Worm (Caenorhabditis elegans): Measurements from ENCODE around the gene fil-1.

Gene fil-1

DNA sequence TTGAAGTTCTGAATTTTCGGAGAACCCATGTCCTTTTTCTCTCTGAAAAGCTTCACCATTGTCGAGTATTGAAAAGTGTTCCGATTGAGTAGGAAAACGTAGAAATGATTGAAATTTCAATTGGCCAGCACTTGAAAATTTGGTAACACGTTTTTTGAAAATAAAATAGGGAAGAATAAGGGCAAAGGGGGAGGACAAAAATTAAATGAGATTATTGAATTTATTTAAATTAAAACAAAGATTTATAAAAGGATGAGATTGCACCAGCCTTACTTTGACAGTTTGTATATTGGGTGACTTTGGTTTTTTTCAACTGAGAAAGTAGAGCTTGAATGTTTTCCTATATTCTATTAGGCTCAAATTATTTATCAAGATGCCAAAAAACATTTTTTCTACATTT, 20.5 kb downstream of the fil-1 start, which contains the start of gene obr-2:
Gene obr-2, minus strand, starts transcription at position 101 of the 400 bp plus-strand sequence.
- no peak for TF ChIP-seq rec-8 (tag; optimal IDR thresholded peaks at IDR 0.05)
- TF ChIP-seq tbp1 (GFP tag; optimal IDR thresholded peaks at IDR 0.05): no peak
- TF ChIP-seq mel-28 (tag; optimal IDR thresholded peaks at IDR 0.05; ENCODE audit: borderline replicate concordance): no peak
- no peak for TF ChIP-seq unc-62 (GFP tag; optimal IDR thresholded peaks at IDR 0.05)
- TF ChIP-seq ZK185.1 (tag; optimal IDR thresholded peaks at IDR 0.05; ENCODE audit: poor library complexity, severe bottlenecking): no peak
- TF ChIP-seq snpc-4 (GFP tag; optimal IDR thresholded peaks at IDR 0.05): no peak
- TF ChIP-seq snpc-4 (tag; optimal IDR thresholded peaks at IDR 0.05): no peak
- no peak for TF ChIP-seq attf-5 (GFP tag; optimal IDR thresholded peaks at IDR 0.05)
- TF ChIP-seq F55B11.4 (tag; optimal IDR thresholded peaks at IDR 0.05; ENCODE audit: borderline replicate concordance, insufficient read depth): no peak
- no peak for TF ChIP-seq lin-40 (tag; optimal IDR thresholded peaks at IDR 0.05)
- no peak for TF ChIP-seq F10E7.11 (tag; optimal IDR thresholded peaks at IDR 0.05)
- TF ChIP-seq egrh-3 (GFP tag; IDR thresholded peaks at IDR 0.05): no peak
- no peak for TF ChIP-seq F49E8.2 (tag; optimal IDR thresholded peaks at IDR 0.05; ENCODE audit: insufficient read depth)
- TF ChIP-seq F22D6.2 (tag; optimal IDR thresholded peaks at IDR 0.05): no peak
- TF ChIP-seq madf-3 (GFP tag; IDR thresholded peaks at IDR 0.05): no peak
- TF ChIP-seq nfya-2 (GFP tag; IDR thresholded peaks at IDR 0.05): no peak

DNA sequence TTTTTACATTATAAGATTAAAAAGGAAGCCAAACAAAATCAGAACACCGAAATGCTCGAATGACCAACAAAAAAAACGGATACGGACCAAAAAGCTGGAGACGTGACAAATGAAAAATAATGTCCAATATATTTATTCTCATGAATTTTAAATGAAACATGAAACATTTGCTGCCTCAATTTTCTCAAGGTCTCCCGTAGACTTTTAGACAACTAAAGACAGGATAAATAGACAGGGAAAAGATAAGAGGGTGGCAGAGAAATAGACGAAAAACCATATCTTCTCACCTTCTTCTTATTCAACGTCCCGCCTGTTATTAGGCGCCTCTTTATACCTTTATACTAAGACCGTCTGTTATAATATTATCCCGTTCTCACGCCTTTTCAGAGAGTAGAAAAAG, 22.2 kb downstream of the fil-1 start:
- TF ChIP-seq bed-2 (GFP tag; IDR thresholded peaks at IDR 0.05) (no peak), madf-6 (GFP tag; IDR thresholded peaks at IDR 0.05) (no peak), ceh-27 (GFP tag; optimal IDR thresholded peaks at IDR 0.05) (no peak), die-1 (tag; optimal IDR thresholded peaks at IDR 0.05) (no peak), cebp-2 (GFP tag; IDR thresholded peaks at IDR 0.05) (no peak), hmg-20 (GFP tag; IDR thresholded peaks at IDR 0.05) (no peak), sdz-38 (tag; optimal IDR thresholded peaks at IDR 0.05) (no peak), lir-1 (GFP tag; conservative IDR thresholded peaks at IDR 0.05) (no peak), bed-1 (GFP tag; IDR thresholded peaks at IDR 0.05) (no peak), nhr-179 (tag; optimal IDR thresholded peaks at IDR 0.05) (no peak), dpff-1 (tag; optimal IDR thresholded peaks at IDR 0.05) (no peak), mel-28 (tag; optimal IDR thresholded peaks at IDR 0.05; ENCODE audit: borderline replicate concordance) (no peak), F37B4.10 (GFP tag; IDR thresholded peaks at IDR 0.05) (no peak), Y67H2A.10 (GFP tag; conservative IDR thresholded peaks at IDR 0.05) (no peak)

ce11 chrV:15016795-15017429, 23.3 kb downstream of the fil-1 start:
- no peak for TF ChIP-seq ama-1 (optimal IDR thresholded peaks at IDR 0.05)
- TF ChIP-seq ama-1 (GFP tag; optimal IDR thresholded peaks at IDR 0.05): no peak

DNA sequence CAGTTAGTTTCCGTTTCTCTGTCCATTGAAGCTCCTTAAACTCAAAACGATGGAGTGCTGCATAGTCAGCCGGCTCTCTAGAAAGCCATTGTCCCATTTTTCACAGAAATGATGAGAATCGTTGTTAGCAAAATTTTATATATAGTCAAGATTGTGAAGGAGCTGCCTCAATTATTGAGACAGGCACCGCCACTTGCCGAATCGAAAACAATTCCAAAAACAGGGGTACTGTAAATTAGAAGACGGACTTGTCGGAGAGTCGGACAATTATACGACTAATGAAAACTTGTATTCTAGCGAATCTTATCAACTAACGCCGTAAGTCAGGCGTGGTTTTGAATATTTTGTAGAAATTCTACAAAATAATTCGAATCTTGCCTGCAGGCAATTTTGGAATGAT, 26.6 kb downstream of the fil-1 start, which contains the start of gene F14H8.2:
Gene F14H8.2, minus strand, starts transcription at position 101 of the 400 bp plus-strand sequence.
- TF ChIP-seq lin-26 (GFP tag; IDR thresholded peaks at IDR 0.05): no peak
- no peak for TF ChIP-seq nfya-1 (tag; optimal IDR thresholded peaks at IDR 0.05; ENCODE audit: borderline replicate concordance, insufficient read depth)
- no peak for TF ChIP-seq ceh-58 (GFP tag; IDR thresholded peaks at IDR 0.05)
- no peak for TF ChIP-seq rpc-1 (optimal IDR thresholded peaks at IDR 0.05)
- no peak for TF ChIP-seq rpc-1 (tag; optimal IDR thresholded peaks at IDR 0.05)
- TF ChIP-seq zim-3 (tag; optimal IDR thresholded peaks at IDR 0.05): no peak
- no peak for TF ChIP-seq Y53G8AR.9 (GFP tag; conservative IDR thresholded peaks at IDR 0.05)
- no peak for TF ChIP-seq mel-28 (tag; optimal IDR thresholded peaks at IDR 0.05; ENCODE audit: borderline replicate concordance)
- TF ChIP-seq egl-18 (GFP tag; IDR thresholded peaks at IDR 0.05): no peak
- TF ChIP-seq ets-4 (GFP tag; optimal IDR thresholded peaks at IDR 0.05): no peak
- TF ChIP-seq Y56A3A.18 (GFP tag; IDR thresholded peaks at IDR 0.05): no peak
- TF ChIP-seq C06A6.2 (GFP tag; conservative IDR thresholded peaks at IDR 0.05): no peak
- no peak for TF ChIP-seq efl-1 (GFP tag; optimal IDR thresholded peaks at IDR 0.05)
- TF ChIP-seq K12H6.12 (tag; optimal IDR thresholded peaks at IDR 0.05): no peak
- no peak for TF ChIP-seq Y67H2A.10 (GFP tag; conservative IDR thresholded peaks at IDR 0.05)

Measured in whole organism, young adult.